Worm (Caenorhabditis elegans): ENCODE results near the gene R07B7.9.

DNA sequence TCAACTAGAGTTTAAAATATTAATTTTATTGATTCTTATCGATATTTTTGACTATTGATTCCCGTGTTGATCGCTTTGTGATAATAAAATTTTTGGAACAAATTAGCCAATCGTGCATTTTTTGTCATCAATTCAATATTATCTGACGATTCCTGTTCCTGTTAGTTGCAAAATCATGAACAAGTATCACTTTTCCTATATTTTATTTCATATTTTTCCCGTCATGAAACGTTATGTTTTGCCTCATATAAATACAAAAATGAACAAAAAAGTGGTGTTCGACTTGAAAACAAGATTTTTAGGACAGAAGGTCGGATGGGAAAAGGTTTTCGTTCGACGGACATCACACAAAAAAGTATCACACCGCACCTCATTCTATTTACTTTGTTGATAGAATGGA is 41.1 kb upstream of the R07B7.9 start, which contains the start of gene C13C4.6:
- no peak for TF ChIP-seq tra-4 (tag; optimal IDR thresholded peaks at IDR 0.05)
- TF ChIP-seq ama-1 (optimal IDR thresholded peaks at IDR 0.05): no peak
- TF ChIP-seq B0310.2 (tag; optimal IDR thresholded peaks at IDR 0.05): no peak
- no peak for TF ChIP-seq ets-7 (tag; optimal IDR thresholded peaks at IDR 0.05)
